Fruit fly (Drosophila melanogaster): ENCODE measurements around the gene tld.

The tld gene

dm6 chr3R:24790036-24790435, 40.5 kb downstream of the tld start, which contains the start of gene CG13634:
Gene CG13634, minus strand, starts transcription at chr3R:24790136.
- TF ChIP-seq rn (GFP tag; IDR thresholded peaks at IDR 0.05) (no peak), CG10348 (GFP tag; IDR thresholded peaks at IDR 0.05) (no peak), CG15710 (tag; optimal IDR thresholded peaks at IDR 0.05) (no peak), Pif1B (GFP tag; optimal IDR thresholded peaks at IDR 0.05) (no peak), CG8301 (tag; optimal IDR thresholded peaks at IDR 0.05) (no peak), D1 (tag; optimal IDR thresholded peaks at IDR 0.05) (no peak), Snoo (tag; optimal IDR thresholded peaks at IDR 0.05) (no peak), CG4496 (GFP tag; IDR thresholded peaks at IDR 0.05) (no peak), CG32121 (GFP tag; IDR thresholded peaks at IDR 0.05) (no peak), CG12605 (GFP tag; IDR thresholded peaks at IDR 0.05) (no peak), CG17806 (tag; optimal IDR thresholded peaks at IDR 0.05) (no peak), CG13204 (GFP tag; optimal IDR thresholded peaks at IDR 0.05) (no peak), Pif1A (GFP tag; optimal IDR thresholded peaks at IDR 0.05) (no peak), gl (tag; optimal IDR thresholded peaks at IDR 0.05) (no peak), EcR (GFP tag; optimal IDR thresholded peaks at IDR 0.05) (no peak), fd96Ca (GFP tag; IDR thresholded peaks at IDR 0.05) (no peak), Ets98B (GFP tag; IDR thresholded peaks at IDR 0.05) (no peak), CG14655 (GFP tag; optimal IDR thresholded peaks at IDR 0.05) (no peak)

- TF ChIP-seq CG4496 (GFP tag; IDR thresholded peaks at IDR 0.05) (0 out of 3 replicates have a peak, but pooled peaks have one; percentile 24), rn (GFP tag; IDR thresholded peaks at IDR 0.05) (no peak)
Measured at dm6 chr3R:24798595-24798994, 49.1 kb downstream of the tld start.

- no peak for TF ChIP-seq CG8301 (tag; optimal IDR thresholded peaks at IDR 0.05)
- TF ChIP-seq CG12605 (GFP tag; IDR thresholded peaks at IDR 0.05) = no peak
- no peak for TF ChIP-seq CG14655 (GFP tag; optimal IDR thresholded peaks at IDR 0.05)
- TF ChIP-seq Ets98B (GFP tag; IDR thresholded peaks at IDR 0.05) = no peak
- no peak for TF ChIP-seq EcR (GFP tag; optimal IDR thresholded peaks at IDR 0.05)
- no peak for TF ChIP-seq CG9948 (tag; optimal IDR thresholded peaks at IDR 0.05)
- no peak for TF ChIP-seq CG17806 (tag; optimal IDR thresholded peaks at IDR 0.05)
- no peak for TF ChIP-seq CG10348 (GFP tag; IDR thresholded peaks at IDR 0.05)
- TF ChIP-seq fd96Ca (GFP tag; IDR thresholded peaks at IDR 0.05) = no peak
- no peak for TF ChIP-seq Pif1B (GFP tag; optimal IDR thresholded peaks at IDR 0.05)
- no peak for TF ChIP-seq gl (tag; optimal IDR thresholded peaks at IDR 0.05)
- no peak for TF ChIP-seq CG32121 (GFP tag; IDR thresholded peaks at IDR 0.05)
- no peak for TF ChIP-seq D1 (tag; optimal IDR thresholded peaks at IDR 0.05)
- TF ChIP-seq Snoo (tag; optimal IDR thresholded peaks at IDR 0.05) = no peak
- no peak for TF ChIP-seq Pif1A (GFP tag; optimal IDR thresholded peaks at IDR 0.05)
Measured at dm6 chr3R:24799503-24799902, 50.0 kb downstream of the tld start, which contains the start of gene Ude. Gene Ude, minus strand, starts transcription at chr3R:24799668.
